Worm (Caenorhabditis elegans) whole organism, L3 larva: Measurements from ENCODE around the gene C47E8.1.
A peak's percentile ranks its signal among the peaks of the same experiment; 100 is the strongest.

ENCODE experiments used
- R02D3.7 ChIP-seq: fragments of 150-350 bp; optimal IDR thresholded peaks from 2 replicates; lab custom pipeline; 2014; ENCODE audit warnings: missing biosample characterization, missing genetic modification characterization
- ZK546.5 ChIP-seq: sonication (generic microtip); optimal IDR thresholded peaks from 2 replicates; lab custom pipeline; 2017; ENCODE audit warnings: missing biosample characterization, missing genetic modification characterization
- aly-2 ChIP-seq: fragments of 150-350 bp; optimal IDR thresholded peaks from 2 replicates; lab custom pipeline; 2014; ENCODE audit warnings: missing biosample characterization, missing genetic modification characterization
- ama-1 ChIP-seq: fragments of 150-350 bp; optimal IDR thresholded peaks from 2 replicates; lab custom pipeline; 2018
- ceh-16 ChIP-seq: sonication (generic microtip); optimal IDR thresholded peaks from 2 replicates; lab custom pipeline; 2017; ENCODE audit warnings: missing biosample characterization, missing genetic modification characterization
- ceh-28 ChIP-seq: fragments of 150-350 bp; optimal IDR thresholded peaks from 2 replicates; lab custom pipeline; 2014; ENCODE audit warnings: missing biosample characterization, missing genetic modification reagents, missing genetic modification characterization
- ceh-82 ChIP-seq: fragments of 150-350 bp; optimal IDR thresholded peaks from 2 replicates; lab custom pipeline; 2014; ENCODE audit warnings: missing biosample characterization, missing genetic modification characterization
- ceh-9 ChIP-seq: sonication (generic microtip); optimal IDR thresholded peaks from 2 replicates; lab custom pipeline; 2018; ENCODE audit warnings: missing biosample characterization, missing genetic modification characterization
- egl-27 ChIP-seq: sonication (generic microtip); optimal IDR thresholded peaks from 4 replicates; lab custom pipeline; 2017; ENCODE audit warnings: missing biosample characterization, missing genetic modification reagents, missing genetic modification characterization
- egl-5 ChIP-seq: fragments of 150-350 bp; optimal IDR thresholded peaks from 2 replicates; lab custom pipeline; 2017; ENCODE audit warnings: missing biosample characterization, missing genetic modification reagents, missing genetic modification characterization, inconsistent platforms
- elt-1 ChIP-seq: fragments of 150-350 bp; optimal IDR thresholded peaks from 2 replicates; lab custom pipeline; 2014; ENCODE audit warnings: missing biosample characterization, missing genetic modification characterization
- elt-2 ChIP-seq: sonication (generic microtip); optimal IDR thresholded peaks from 2 replicates; lab custom pipeline; 2016; ENCODE audit warnings: missing genetic modification reagents, mild to moderate bottlenecking, missing genetic modification characterization, missing compliant biosample characterization
- eor-1 ChIP-seq, 2 experiments: fragments of 150-350 bp; optimal IDR thresholded peaks; 2 replicates each; lab custom pipeline; 2014 to 2018; ENCODE audit warnings: missing biosample characterization in 2 of 2, missing genetic modification characterization in 2 of 2
- fkh-10 ChIP-seq: sonication (generic microtip); optimal IDR thresholded peaks from 2 replicates; lab custom pipeline; 2017; ENCODE audit warnings: missing biosample characterization, missing genetic modification reagents, missing genetic modification characterization
- fkh-2 ChIP-seq: fragments of 150-350 bp; optimal IDR thresholded peaks from 2 replicates; lab custom pipeline; 2014; ENCODE audit warnings: missing biosample characterization, missing genetic modification reagents, missing genetic modification characterization
- fos-1 ChIP-seq: fragments of 150-350 bp; optimal IDR thresholded peaks from 2 replicates; lab custom pipeline; 2014; ENCODE audit warnings: missing biosample characterization, missing genetic modification characterization
- hmg-11 ChIP-seq: sonication (generic microtip); optimal IDR thresholded peaks from 2 replicates; lab custom pipeline; 2016; ENCODE audit warnings: missing genetic modification characterization, missing compliant biosample characterization
- jun-1 ChIP-seq: fragments of 150-350 bp; optimal IDR thresholded peaks from 2 replicates; lab custom pipeline; 2014; ENCODE audit warnings: missing biosample characterization, missing genetic modification reagents, missing genetic modification characterization
- lin-15B ChIP-seq: fragments of 150-350 bp; optimal IDR thresholded peaks from 2 replicates; lab custom pipeline; 2014; ENCODE audit warnings: missing biosample characterization, missing genetic modification characterization
- lin-39 ChIP-seq: fragments of 150-350 bp; optimal IDR thresholded peaks from 2 replicates; lab custom pipeline; 2018; ENCODE audit warnings: missing biosample characterization, missing genetic modification reagents, missing genetic modification characterization
- lsy-12 ChIP-seq: sonication (generic microtip); optimal IDR thresholded peaks from 2 replicates; lab custom pipeline; 2016; ENCODE audit warnings: mild to moderate bottlenecking, missing genetic modification characterization, missing compliant biosample characterization
- mdl-1 ChIP-seq: fragments of 150-350 bp; optimal IDR thresholded peaks from 2 replicates; lab custom pipeline; 2014; ENCODE audit warnings: missing biosample characterization, missing genetic modification characterization
- mml-1 ChIP-seq: fragments of 150-350 bp; sonication (generic microtip); optimal IDR thresholded peaks from 3 replicates; lab custom pipeline; 2014; ENCODE audit warnings: missing biosample characterization, missing genetic modification characterization
- nfya-1 ChIP-seq: sonication (generic microtip); optimal IDR thresholded peaks from 2 replicates; lab custom pipeline; 2017; ENCODE audit warnings: missing genetic modification characterization, mild to moderate bottlenecking, missing compliant biosample characterization, antibody characterized with exemption, moderate library complexity; ENCODE audit not compliant: insufficient read depth
- nhr-11 ChIP-seq: fragments of 150-350 bp; optimal IDR thresholded peaks from 2 replicates; lab custom pipeline; 2014; ENCODE audit warnings: missing biosample characterization, missing genetic modification characterization
- nhr-12 ChIP-seq: fragments of 150-350 bp; optimal IDR thresholded peaks from 2 replicates; lab custom pipeline; 2014; ENCODE audit warnings: missing biosample characterization, missing genetic modification characterization
- nhr-23 ChIP-seq: fragments of 150-350 bp; optimal IDR thresholded peaks from 2 replicates; lab custom pipeline; 2014; ENCODE audit warnings: missing biosample characterization, missing genetic modification reagents, missing genetic modification characterization
- nhr-237 ChIP-seq: fragments of 150-350 bp; optimal IDR thresholded peaks from 2 replicates; lab custom pipeline; 2014; ENCODE audit warnings: missing biosample characterization, missing genetic modification characterization
- nhr-25 ChIP-seq: sonication (generic microtip); optimal IDR thresholded peaks from 2 replicates; lab custom pipeline; 2017; ENCODE audit warnings: missing biosample characterization, missing genetic modification characterization
- nhr-28 ChIP-seq: fragments of 150-350 bp; optimal IDR thresholded peaks from 2 replicates; lab custom pipeline; 2014; ENCODE audit warnings: missing biosample characterization, missing genetic modification characterization
- nhr-43 ChIP-seq: sonication (generic microtip); optimal IDR thresholded peaks from 2 replicates; lab custom pipeline; 2016; ENCODE audit warnings: mild to moderate bottlenecking, missing genetic modification characterization, missing compliant biosample characterization; ENCODE audit not compliant: poor library complexity, severe bottlenecking
- nhr-67 ChIP-seq: fragments of 150-350 bp; optimal IDR thresholded peaks from 2 replicates; lab custom pipeline; 2014; ENCODE audit warnings: missing biosample characterization, missing genetic modification characterization
- nhr-76 ChIP-seq: fragments of 150-350 bp; sonication (generic microtip); optimal IDR thresholded peaks from 5 replicates; lab custom pipeline; 2014; ENCODE audit warnings: missing biosample characterization, missing genetic modification characterization
- nhr-77 ChIP-seq: fragments of 150-350 bp; optimal IDR thresholded peaks from 2 replicates; lab custom pipeline; 2014; ENCODE audit warnings: missing biosample characterization, missing genetic modification characterization
- pha-4 ChIP-seq: fragments of 150-350 bp; optimal IDR thresholded peaks from 2 replicates; lab custom pipeline; 2014; ENCODE audit warnings: missing biosample characterization, missing genetic modification reagents, missing genetic modification characterization
- pqm-1 ChIP-seq: fragments of 150-350 bp; optimal IDR thresholded peaks from 2 replicates; lab custom pipeline; 2017; ENCODE audit warnings: missing biosample characterization, missing genetic modification characterization, inconsistent platforms
- sea-2 ChIP-seq: fragments of 150-350 bp; sonication (generic microtip); optimal IDR thresholded peaks from 4 replicates; lab custom pipeline; 2014; ENCODE audit warnings: missing biosample characterization, missing genetic modification reagents, missing genetic modification characterization
- skn-1 ChIP-seq: fragments of 150-350 bp; optimal IDR thresholded peaks from 2 replicates; lab custom pipeline; 2014; ENCODE audit warnings: missing biosample characterization, missing genetic modification characterization
- snpc-4 ChIP-seq: fragments of 150-350 bp; optimal IDR thresholded peaks from 2 replicates; lab custom pipeline; 2014; ENCODE audit warnings: missing biosample characterization, missing genetic modification characterization
- tbx-2 ChIP-seq: sonication (generic microtip); optimal IDR thresholded peaks from 2 replicates; lab custom pipeline; 2016; ENCODE audit warnings: mild to moderate bottlenecking, missing genetic modification characterization, missing compliant biosample characterization
- unc-39 ChIP-seq: sonication (generic microtip); optimal IDR thresholded peaks from 4 replicates; lab custom pipeline; 2017; ENCODE audit warnings: missing biosample characterization, missing genetic modification characterization
- unc-62 ChIP-seq: fragments of 150-350 bp; sonication (generic microtip); optimal IDR thresholded peaks from 4 replicates; lab custom pipeline; 2014; ENCODE audit warnings: missing biosample characterization, missing genetic modification reagents, missing genetic modification characterization
- zag-1 ChIP-seq: fragments of 150-350 bp; optimal IDR thresholded peaks from 2 replicates; lab custom pipeline; 2014; ENCODE audit warnings: missing biosample characterization, missing genetic modification characterization
- ztf-11 ChIP-seq: fragments of 150-350 bp; optimal IDR thresholded peaks from 2 replicates; lab custom pipeline; 2014; ENCODE audit warnings: missing biosample characterization, missing genetic modification characterization
- ztf-4 ChIP-seq: fragments of 150-350 bp; optimal IDR thresholded peaks from 2 replicates; lab custom pipeline; 2014; ENCODE audit warnings: missing biosample characterization, missing genetic modification characterization

C47E8.1 gene

DNA sequence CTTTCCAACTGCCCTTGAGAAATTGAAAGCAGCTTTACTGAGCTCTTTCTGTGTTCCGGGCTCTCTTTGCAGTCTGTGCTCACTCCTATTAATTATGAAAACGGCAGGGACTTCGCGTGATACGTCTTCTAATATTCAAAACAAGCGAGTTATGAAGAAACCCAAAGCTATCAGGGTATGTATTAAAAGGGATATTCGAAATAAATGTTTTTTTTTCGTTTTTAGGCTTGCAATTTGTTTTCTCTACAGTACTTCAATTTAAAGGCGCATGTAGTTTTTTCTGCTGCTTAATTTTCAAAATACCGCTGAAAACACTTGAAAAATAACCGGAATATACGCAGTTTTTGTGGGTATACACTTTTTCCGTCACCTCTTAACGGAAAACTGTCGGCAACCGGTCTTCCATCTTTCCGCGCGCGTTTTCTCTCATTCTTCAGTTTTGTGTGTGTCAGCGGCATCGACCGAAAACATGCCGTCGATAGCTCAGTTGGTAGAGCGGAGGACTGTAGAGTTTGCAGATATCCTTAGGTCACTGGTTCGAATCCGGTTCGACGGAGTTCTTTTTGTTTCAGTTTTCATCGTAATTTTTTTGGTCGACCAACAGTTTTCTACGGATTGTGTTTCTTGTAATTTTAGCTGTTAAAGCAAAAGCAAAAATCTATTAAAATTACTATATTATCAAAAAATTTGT, 23.4 kb downstream of the C47E8.1 start, which contains the start of gene gasr-8:
Gene gasr-8, plus strand, starts transcription at position 51 of the 691 bp plus-strand sequence.
- peak; percentile 18 for TF ChIP-seq pha-4 (tag; lab: Kevin White, UChicago)
- TF ChIP-seq nfya-1: peak; percentile 22
- TF ChIP-seq eor-1 (tag; optimal IDR thresholded peaks at IDR 0.05; lab: Kevin White, UChicago): no peak

DNA sequence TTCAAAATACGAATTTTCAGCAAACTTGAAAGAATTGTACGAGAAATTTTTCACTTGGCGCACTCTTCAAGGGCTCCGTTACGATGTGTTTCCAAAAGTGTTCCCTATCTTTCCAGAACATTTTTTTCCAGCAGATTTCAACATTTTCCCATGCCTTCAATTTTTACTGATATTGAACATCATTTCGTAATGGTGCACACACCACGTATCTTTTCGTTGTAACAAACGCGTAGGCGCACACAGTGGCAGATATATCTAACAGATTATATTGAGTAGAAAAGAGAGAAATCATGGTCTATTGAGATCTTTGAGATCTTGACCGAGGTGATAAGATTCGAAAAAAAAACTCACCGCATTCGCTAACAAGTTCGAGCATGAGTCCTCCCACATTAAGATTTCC, 29.9 kb downstream of the C47E8.1 start:
- TF ChIP-seq ZK546.5 (tag; lab: Kevin White, UChicago) (no peak), ceh-16 (no peak), ztf-4 (tag; lab: Kevin White, UChicago) (no peak), fos-1 (no peak), zag-1 (tag; lab: Kevin White, UChicago) (no peak), ceh-82 (tag; lab: Kevin White, UChicago) (no peak), snpc-4 (tag; lab: Kevin White, UChicago) (no peak), elt-2 (tag; lab: Kevin White, UChicago) (no peak), ama-1 (lab: Kevin White, UChicago) (no peak), mdl-1 (tag; lab: Kevin White, UChicago) (no peak), nhr-76 (tag; lab: Kevin White, UChicago) (no peak), ceh-9 (tag; lab: Kevin White, UChicago) (no peak), skn-1 (tag; lab: Kevin White, UChicago) (no peak), fkh-10 (GFP tag; lab: Kevin White, UChicago) (no peak), R02D3.7 (no peak), pqm-1 (tag; lab: Kevin White, UChicago) (no peak), mml-1 (tag; lab: Kevin White, UChicago) (no peak), egl-27 (no peak)

DNA sequence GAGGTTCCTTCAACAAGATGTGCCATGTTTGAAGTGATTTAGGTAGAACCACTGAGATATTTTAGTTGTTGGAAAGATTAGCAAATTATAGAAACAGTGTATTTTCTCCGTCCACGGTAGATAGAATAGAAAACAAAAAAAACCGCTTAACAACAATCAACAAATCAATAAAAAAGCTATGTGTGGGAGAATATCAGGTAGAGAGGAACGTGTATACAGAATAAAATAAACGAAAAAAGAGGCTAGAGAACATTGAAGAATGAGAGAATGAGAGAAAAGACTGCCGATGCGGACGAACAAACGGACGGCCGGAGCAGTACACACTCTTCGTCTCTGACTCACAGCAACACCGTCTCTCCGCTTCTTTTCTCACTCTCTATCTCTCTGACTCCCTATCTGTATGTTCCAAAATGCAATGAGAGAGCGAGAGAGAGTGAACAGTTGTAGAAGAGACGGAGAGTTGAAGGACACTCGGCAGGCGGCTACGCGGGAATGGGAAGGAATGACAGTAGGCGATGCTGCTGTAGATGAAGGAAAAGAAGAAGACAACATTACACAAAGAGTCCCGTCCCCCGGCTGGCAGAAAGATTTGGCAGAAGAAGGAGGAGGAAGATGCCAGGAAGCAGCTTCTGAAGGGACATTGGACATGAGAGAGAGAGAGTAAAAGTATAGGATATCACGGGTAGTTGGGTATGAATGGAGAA, 30.9 kb downstream of the C47E8.1 start, which contains the start of gene unc-112:
Gene unc-112, minus strand, starts transcription at position 51 of the 704 bp plus-strand sequence.
- TF ChIP-seq zag-1 (tag; lab: Kevin White, UChicago) (no peak), pha-4 (tag; lab: Kevin White, UChicago) (peak; percentile 80), ZK546.5 (tag; lab: Kevin White, UChicago) (no peak), nhr-43 (tag; lab: Kevin White, UChicago) (peak; percentile 25), nhr-28 (tag; lab: Kevin White, UChicago) (no peak), nhr-77 (tag; lab: Kevin White, UChicago) (no peak), aly-2 (tag; lab: Kevin White, UChicago) (no peak), eor-1 (tag; optimal IDR thresholded peaks at IDR 0.05; lab: Kevin White, UChicago) (no peak), nhr-67 (tag; lab: Kevin White, UChicago) (no peak), nhr-237 (tag; lab: Kevin White, UChicago) (no peak), hmg-11 (tag; lab: Kevin White, UChicago) (peak; percentile 82), snpc-4 (tag; lab: Kevin White, UChicago) (peak; percentile 77), pqm-1 (tag; lab: Kevin White, UChicago) (peak; percentile 44), fkh-10 (GFP tag; lab: Kevin White, UChicago) (no peak), ztf-11 (tag; lab: Kevin White, UChicago) (no peak), unc-39 (tag; lab: Kevin White, UChicago) (no peak), nhr-25 (tag; lab: Kevin White, UChicago) (peak; percentile 85), nhr-11 (peak; percentile 55), ama-1 (lab: Kevin White, UChicago) (no peak), lsy-12 (tag; lab: Kevin White, UChicago) (peak; percentile 3), lin-39 (peak; percentile 57), egl-5 (tag; lab: Kevin White, UChicago) (peak; percentile 57), fos-1 (peak; percentile 59), nhr-12 (tag; lab: Kevin White, UChicago) (no peak), ceh-9 (tag; lab: Kevin White, UChicago) (no peak), tbx-2 (no peak), mml-1 (tag; lab: Kevin White, UChicago) (no peak), ceh-16 (no peak), mdl-1 (tag; lab: Kevin White, UChicago) (no peak), fkh-2 (tag; lab: Kevin White, UChicago) (no peak), R02D3.7 (peak; percentile 12), unc-62 (GFP tag; lab: Kevin White, UChicago) (peak; percentile 18), elt-2 (tag; lab: Kevin White, UChicago) (peak; percentile 73), nhr-23 (tag; lab: Kevin White, UChicago) (peak; percentile 46), ceh-28 (tag; lab: Kevin White, UChicago) (peak; percentile 15), nfya-1 (peak; percentile 85), egl-27 (no peak), jun-1 (tag; lab: Kevin White, UChicago) (peak; percentile 38), nhr-76 (tag; lab: Kevin White, UChicago) (peak; percentile 15), skn-1 (tag; lab: Kevin White, UChicago) (peak; percentile 26), sea-2 (peak; percentile 9), elt-1 (no peak), ceh-82 (tag; lab: Kevin White, UChicago) (no peak), lin-15B (tag; lab: Kevin White, UChicago) (peak; percentile 59)
